Fruit fly (Drosophila melanogaster): ENCODE measurements around the gene CG2926.

CG2926 gene

dm6 chr3R:5624115-5624878 lies 36.1 kb upstream of the CG2926 start, which contains the start of the genes Dph4, Spec2 and RpL13A (continued):
- TF ChIP-seq Rx (GFP tag; IDR thresholded peaks at IDR 0.05) (no peak), CG9727 (GFP tag; optimal IDR thresholded peaks at IDR 0.05) (peak; percentile 97), dm (GFP tag; optimal IDR thresholded peaks at IDR 0.05) (peak; percentile 97), Dip3 (GFP tag; optimal IDR thresholded peaks at IDR 0.05) (peak; percentile 89), TFAM (GFP tag; optimal IDR thresholded peaks at IDR 0.05) (peak; percentile 83), Kr (GFP tag; optimal IDR thresholded peaks at IDR 0.05) (peak; percentile 86), Meics (GFP tag; optimal IDR thresholded peaks at IDR 0.05) (peak; percentile 97), CG13775 (GFP tag; optimal IDR thresholded peaks at IDR 0.05) (peak; percentile 97), zen (tag; optimal IDR thresholded peaks at IDR 0.05) (peak; percentile 85), CG3065 (GFP tag; optimal IDR thresholded peaks at IDR 0.05) (peak; percentile 72), tgo (GFP tag; IDR thresholded peaks at IDR 0.05) (no peak), CG6654 (GFP tag; optimal IDR thresholded peaks at IDR 0.05) (peak; percentile 74), CG31441 (GFP tag; IDR thresholded peaks at IDR 0.05) (no peak), sd (tag; optimal IDR thresholded peaks at IDR 0.05) (no peak), CG4360 (GFP tag; IDR thresholded peaks at IDR 0.05) (no peak), run (tag; optimal IDR thresholded peaks at IDR 0.05) (peak; percentile 75), sima (GFP tag; optimal IDR thresholded peaks at IDR 0.05) (peak; percentile 82), CG1233 (GFP tag; optimal IDR thresholded peaks at IDR 0.05) (peak; percentile 96), CG7786 (GFP tag; optimal IDR thresholded peaks at IDR 0.05) (peak; percentile 78), Blimp-1 (GFP tag; optimal IDR thresholded peaks at IDR 0.05) (peak; percentile 65), CG31365 (tag; optimal IDR thresholded peaks at IDR 0.05) (peak; percentile 87), Mad (GFP tag; optimal IDR thresholded peaks at IDR 0.05) (peak; percentile 92), CG10654 (GFP tag; optimal IDR thresholded peaks at IDR 0.05) (peak; percentile 86), Dad (GFP tag; optimal IDR thresholded peaks at IDR 0.05) (peak; percentile 94), al (GFP tag; IDR thresholded peaks at IDR 0.05) (no peak), dmrt11E (tag; optimal IDR thresholded peaks at IDR 0.05) (peak; percentile 84), Lhr (GFP tag; optimal IDR thresholded peaks at IDR 0.05) (peak; percentile 97), sug (tag; optimal IDR thresholded peaks at IDR 0.05) (peak; percentile 91), pita (GFP tag; optimal IDR thresholded peaks at IDR 0.05) (peak; percentile 87), Dref (GFP tag; IDR thresholded peaks at IDR 0.05) (no peak), CG6813 (GFP tag; optimal IDR thresholded peaks at IDR 0.05) (peak; percentile 95), chm (GFP tag; IDR thresholded peaks at IDR 0.05) (no peak), sqz (GFP tag; optimal IDR thresholded peaks at IDR 0.05) (peak; percentile 82), Tbp (GFP tag; optimal IDR thresholded peaks at IDR 0.05) (peak; percentile 52), mld (GFP tag; IDR thresholded peaks at IDR 0.05; ENCODE audit: partially characterized antibody) (no peak), CG9437 (GFP tag; optimal IDR thresholded peaks at IDR 0.05) (peak; percentile 82), CG11093 (GFP tag; IDR thresholded peaks at IDR 0.05) (peak; percentile 43; the same call in 1 of the 3 replicates), nerfin-2 (GFP tag; IDR thresholded peaks at IDR 0.05; ENCODE audit: partially characterized antibody) (no peak), Dek (tag; optimal IDR thresholded peaks at IDR 0.05) (peak; percentile 81), CG8359 (GFP tag; optimal IDR thresholded peaks at IDR 0.05; ENCODE audit: borderline replicate concordance) (peak; percentile 85), Aef1 (GFP tag; IDR thresholded peaks at IDR 0.05) (no peak), grau (tag; optimal IDR thresholded peaks at IDR 0.05) (peak; percentile 85), Neu2 (GFP tag; optimal IDR thresholded peaks at IDR 0.05; ENCODE audit: borderline replicate concordance) (peak; percentile 74), Ssrp (tag; optimal IDR thresholded peaks at IDR 0.05) (peak; percentile 48), chn (GFP tag; optimal IDR thresholded peaks at IDR 0.05) (peak; percentile 86), CG1602 (GFP tag; optimal IDR thresholded peaks at IDR 0.05) (peak; percentile 77), luna (GFP tag; optimal IDR thresholded peaks at IDR 0.05) (peak; percentile 93), ATbp (GFP tag; optimal IDR thresholded peaks at IDR 0.05) (peak; percentile 93), CG9797 (GFP tag; optimal IDR thresholded peaks at IDR 0.05) (peak; percentile 98)
